Worm (Caenorhabditis elegans): ENCODE results near the gene cest-32.

The cest-32 gene

ce11 chrV:5192501-5192900 lies 41.2 kb downstream of the cest-32 start, which contains the start of gene C03A7.13 (continued):
- no peak for TF ChIP-seq ztf-11 (tag; optimal IDR thresholded peaks at IDR 0.05)
- no peak for TF ChIP-seq dmd-9 (GFP tag; IDR thresholded peaks at IDR 0.05)
- no peak for TF ChIP-seq attf-4 (tag; optimal IDR thresholded peaks at IDR 0.05)
- TF ChIP-seq set-16 (GFP tag; IDR thresholded peaks at IDR 0.05), result no peak
- TF ChIP-seq aha-1 (tag), result no peak
- TF ChIP-seq ceh-20 (GFP tag; IDR thresholded peaks at IDR 0.05), result 0 out of 2 replicates have a peak, but pooled peaks have one; percentile 20
- TF ChIP-seq lin-1 (GFP tag; IDR thresholded peaks at IDR 0.05), result 0 out of 2 replicates have a peak, but pooled peaks have one; percentile 26
- peak in 1 of 2 experiments; percentile 2 for TF ChIP-seq unc-62 (GFP tag; optimal IDR thresholded peaks at IDR 0.05 in 1 of 2)
- no peak for TF ChIP-seq unc-62 (tag; optimal IDR thresholded peaks at IDR 0.05)
- peak; percentile 90 for TF ChIP-seq php-3 (GFP tag; IDR thresholded peaks at IDR 0.05)
- no peak for TF ChIP-seq spr-3 (GFP tag; optimal IDR thresholded peaks at IDR 0.05)
- no peak for TF ChIP-seq vab-7 (GFP tag; IDR thresholded peaks at IDR 0.05)
- TF ChIP-seq nhr-111 (GFP tag; optimal IDR thresholded peaks at IDR 0.05), result no peak
- TF ChIP-seq tra-1 (GFP tag; IDR thresholded peaks at IDR 0.05), result peak; percentile 59; the same call in 1 of the 2 replicates
- no peak for TF ChIP-seq lin-38 (GFP tag; IDR thresholded peaks at IDR 0.05)
- TF ChIP-seq Y5F2A.4 (GFP tag; optimal IDR thresholded peaks at IDR 0.05), result no peak
- peak; percentile 86 for TF ChIP-seq nhr-77 (tag; optimal IDR thresholded peaks at IDR 0.05)
- no peak for TF ChIP-seq fos-1 (tag; optimal IDR thresholded peaks at IDR 0.05)
- no peak for TF ChIP-seq zfp-2 (tag; optimal IDR thresholded peaks at IDR 0.05)
- TF ChIP-seq nhr-28 (tag; optimal IDR thresholded peaks at IDR 0.05), result peak; percentile 89
- no peak for TF ChIP-seq daf-19 (GFP tag; conservative IDR thresholded peaks at IDR 0.05)
- TF ChIP-seq F49E8.2 (tag; optimal IDR thresholded peaks at IDR 0.05; ENCODE audit: borderline replicate concordance), result no peak
- TF ChIP-seq cey-2 (tag; optimal IDR thresholded peaks at IDR 0.05; ENCODE audit: borderline replicate concordance, insufficient read depth), result no peak

DNA sequence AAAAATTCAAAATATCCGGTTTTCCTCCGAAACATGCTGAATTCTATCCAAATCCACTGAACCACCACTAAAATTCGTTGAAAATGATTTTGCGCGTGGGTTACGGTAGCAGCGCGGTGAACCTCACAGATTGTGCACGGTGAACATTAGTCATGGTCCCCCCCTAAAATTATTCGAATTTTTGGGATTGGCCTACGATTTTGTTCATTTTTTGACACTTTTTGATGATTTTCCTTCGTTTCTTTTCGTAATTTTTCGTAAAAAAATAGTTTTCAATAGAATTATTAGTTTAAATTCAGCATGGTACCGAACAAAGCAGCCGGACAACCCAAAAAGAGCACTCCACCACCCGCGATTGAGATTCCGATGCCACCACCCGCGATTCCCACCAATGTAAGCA lies 52.1 kb downstream of the cest-32 start, which contains the start of gene C03A7.2:
TSS of gene C03A7.2 (plus strand) at position 301 of the 400 bp plus-strand sequence.
- TF ChIP-seq unc-62 (GFP tag; optimal IDR thresholded peaks at IDR 0.05 in 1 of 2), result no peak
- no peak for TF ChIP-seq unc-62 (tag; optimal IDR thresholded peaks at IDR 0.05)
- no peak for TF ChIP-seq lin-39 (tag; optimal IDR thresholded peaks at IDR 0.05)
- no peak for TF ChIP-seq F10B5.3 (tag; optimal IDR thresholded peaks at IDR 0.05)
- TF ChIP-seq vab-7 (GFP tag; IDR thresholded peaks at IDR 0.05), result no peak
